Worm (Caenorhabditis elegans): ENCODE data around the gene flp-6.

- no peak for TF ChIP-seq set-16 (GFP tag; IDR thresholded peaks at IDR 0.05)
- no peak for TF ChIP-seq ztf-7 (tag; optimal IDR thresholded peaks at IDR 0.05)
- TF ChIP-seq hif-1 (tag; optimal IDR thresholded peaks at IDR 0.05) = no peak
- no peak for TF ChIP-seq fkh-10 (GFP tag; optimal IDR thresholded peaks at IDR 0.05)
- TF ChIP-seq sdz-12 (GFP tag; optimal IDR thresholded peaks at IDR 0.05) = no peak
- TF ChIP-seq zag-1 (tag; optimal IDR thresholded peaks at IDR 0.05) = no peak
- no peak for TF ChIP-seq egl-27 (tag; optimal IDR thresholded peaks at IDR 0.05)
- TF ChIP-seq lsy-2 (tag; optimal IDR thresholded peaks at IDR 0.05) = no peak
- TF ChIP-seq dpl-1 (GFP tag; optimal IDR thresholded peaks at IDR 0.05) = no peak
These were observed 35.2 kb downstream of the flp-6 start for ce11 chrV:9506931-9507330.
